Worm (Caenorhabditis elegans): ENCODE data around the gene F47B8.8.
A peak's percentile ranks its signal among the peaks of the same experiment; 100 is the strongest.

F47B8.8 gene

DNA sequence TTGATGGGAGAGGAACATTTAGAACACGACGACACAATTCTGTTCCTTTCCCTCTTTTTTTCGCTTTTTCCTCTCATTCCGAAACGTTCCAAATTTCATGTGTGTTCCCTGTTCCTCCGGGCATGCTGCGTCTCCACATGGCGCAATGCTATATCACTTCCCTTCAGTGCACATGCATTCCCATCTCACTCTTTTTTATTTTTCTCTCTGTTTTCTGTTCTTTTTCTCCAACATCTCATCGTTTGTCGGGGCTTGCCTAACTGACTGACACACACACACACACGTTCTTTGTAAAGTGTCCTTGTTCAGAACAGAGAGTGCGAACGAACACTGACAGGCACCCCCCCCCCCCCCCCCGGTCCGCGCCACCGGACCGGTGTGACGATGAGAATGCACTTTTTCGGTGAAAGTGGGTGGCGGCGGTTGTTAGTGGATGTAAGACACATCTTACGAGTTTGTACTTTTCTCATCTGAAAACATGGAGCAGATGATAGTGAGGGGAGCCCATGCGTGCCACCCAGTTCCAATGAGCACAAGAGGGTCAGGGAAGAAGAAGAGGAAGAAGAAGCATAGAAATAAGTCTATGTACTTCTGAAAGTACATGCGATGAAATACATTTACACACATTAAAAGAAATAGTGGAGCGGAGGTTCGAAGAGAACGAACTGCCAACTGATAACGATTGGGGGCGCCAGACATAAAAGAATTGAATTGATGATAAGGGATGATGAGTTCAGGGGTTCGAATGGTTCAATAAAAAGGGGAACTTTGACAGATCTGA lies 36.9 kb downstream of the F47B8.8 start (continued):
- TF ChIP-seq F10E7.11 (tag; optimal IDR thresholded peaks at IDR 0.05) (no peak), pha-4 (tag; optimal IDR thresholded peaks at IDR 0.05) (no peak), F57C9.4 (tag; optimal IDR thresholded peaks at IDR 0.05) (no peak), mel-28 (tag; optimal IDR thresholded peaks at IDR 0.05; ENCODE audit: borderline replicate concordance) (no peak), nfya-2 (GFP tag; IDR thresholded peaks at IDR 0.05) (no peak), fkh-3 (tag; optimal IDR thresholded peaks at IDR 0.05) (no peak), madf-3 (GFP tag; IDR thresholded peaks at IDR 0.05) (no peak), somi-1 (GFP tag; optimal IDR thresholded peaks at IDR 0.05) (peak; percentile 50), Y53G8AR.9 (GFP tag; conservative IDR thresholded peaks at IDR 0.05) (no peak), ccch-3 (GFP tag; optimal IDR thresholded peaks at IDR 0.05) (no peak), madf-8 (GFP tag; conservative IDR thresholded peaks at IDR 0.05) (no peak), aptf-3 (GFP tag; IDR thresholded peaks at IDR 0.05) (no peak), egl-44 (GFP tag; IDR thresholded peaks at IDR 0.05) (no peak), mes-4 (tag; optimal IDR thresholded peaks at IDR 0.05) (no peak), lsl-1 (GFP tag; optimal IDR thresholded peaks at IDR 0.05) (no peak), lin-26 (GFP tag; IDR thresholded peaks at IDR 0.05) (no peak), nhr-80 (tag; optimal IDR thresholded peaks at IDR 0.05) (peak; percentile 49), chd-7 (tag; optimal IDR thresholded peaks at IDR 0.05) (peak; percentile 22), nhr-27 (tag; optimal IDR thresholded peaks at IDR 0.05) (no peak), hrde-1 (tag; optimal IDR thresholded peaks at IDR 0.05; ENCODE audit: borderline replicate concordance) (no peak), sptf-2 (GFP tag; optimal IDR thresholded peaks at IDR 0.05) (no peak), Y95B8A.8 (GFP tag; IDR thresholded peaks at IDR 0.05) (no peak), unc-62 (GFP tag; optimal IDR thresholded peaks at IDR 0.05) (no peak), lin-40 (tag; optimal IDR thresholded peaks at IDR 0.05) (peak; percentile 70), dpff-1 (tag; optimal IDR thresholded peaks at IDR 0.05) (no peak), die-1 (tag; optimal IDR thresholded peaks at IDR 0.05) (no peak), lsy-27 (tag; optimal IDR thresholded peaks at IDR 0.05; ENCODE audit: borderline replicate concordance, insufficient read depth) (no peak), F55B11.4 (tag; optimal IDR thresholded peaks at IDR 0.05; ENCODE audit: borderline replicate concordance, insufficient read depth) (no peak), nfya-1 (tag; optimal IDR thresholded peaks at IDR 0.05; ENCODE audit: borderline replicate concordance, insufficient read depth) (no peak), ztf-18 (tag; optimal IDR thresholded peaks at IDR 0.05) (no peak), cebp-2 (GFP tag; IDR thresholded peaks at IDR 0.05) (no peak), ceh-91 (GFP tag; IDR thresholded peaks at IDR 0.05) (no peak), egl-18 (GFP tag; IDR thresholded peaks at IDR 0.05) (no peak), F57A8.1 (GFP tag; optimal IDR thresholded peaks at IDR 0.05) (no peak), cebp-1 (GFP tag; IDR thresholded peaks at IDR 0.05) (no peak), cebp-1 (tag; optimal IDR thresholded peaks at IDR 0.05) (no peak), ztf-6 (GFP tag; IDR thresholded peaks at IDR 0.05) (no peak), T07F8.4 (tag; optimal IDR thresholded peaks at IDR 0.05) (no peak), ceh-100 (GFP tag; IDR thresholded peaks at IDR 0.05) (no peak), ama-1 (optimal IDR thresholded peaks at IDR 0.05) (no peak), ama-1 (GFP tag; optimal IDR thresholded peaks at IDR 0.05) (no peak), pbrm-1 (GFP tag; IDR thresholded peaks at IDR 0.05) (no peak), madf-6 (GFP tag; IDR thresholded peaks at IDR 0.05) (no peak), rec-8 (tag; optimal IDR thresholded peaks at IDR 0.05) (no peak)

Measured in whole organism, young adult.